Worm (Caenorhabditis elegans) whole organism, young adult: ENCODE results near the gene F23B2.10.

Experiments
- B0019.2 ChIP-seq: fragments of 200-800 bp; sonication (Bioruptor generic); conservative IDR thresholded peaks from 2 replicates; pipeline ENCODE4 v1.3.6; 2022; ENCODE audit warnings: missing genetic modification reagents, missing genetic modification characterization, missing compliant biosample characterization
- C17E4.6 ChIP-seq: fragments of 200-800 bp; sonication (Bioruptor generic); IDR thresholded peaks from 2 replicates; pipeline ENCODE4 v1.3.6; 2022; ENCODE audit warnings: missing genetic modification reagents, missing genetic modification characterization, missing compliant biosample characterization
- D2030.7 ChIP-seq: fragments of 200-800 bp; sonication (Bioruptor generic); IDR thresholded peaks from 2 replicates; pipeline ENCODE4 v1.3.6; 2022; ENCODE audit warnings: missing genetic modification reagents, missing genetic modification characterization, missing compliant biosample characterization
- F10E7.11 ChIP-seq: sonication (generic microtip); optimal IDR thresholded peaks from 2 replicates; lab custom pipeline; 2017; ENCODE audit warnings: mild to moderate bottlenecking, missing genetic modification characterization, moderate library complexity, missing compliant biosample characterization
- F23B12.7 ChIP-seq: sonication (generic microtip); optimal IDR thresholded peaks from 2 replicates; lab custom pipeline; 2017; ENCODE audit warnings: missing genetic modification characterization, mild to moderate bottlenecking, missing compliant biosample characterization, antibody characterized with exemption, moderate library complexity; ENCODE audit not compliant: insufficient read depth
- F37B4.10 ChIP-seq: fragments of 200-800 bp; sonication (Bioruptor generic); IDR thresholded peaks from 2 replicates; pipeline ENCODE4 v1.3.6; 2022; ENCODE audit warnings: missing genetic modification characterization, missing compliant biosample characterization
- F52B5.7 ChIP-seq: sonication (generic microtip); optimal IDR thresholded peaks from 2 replicates; lab custom pipeline; 2016; ENCODE audit warnings: mild to moderate bottlenecking, missing genetic modification characterization, missing compliant biosample characterization
- F55B11.4 ChIP-seq: sonication (generic microtip); optimal IDR thresholded peaks from 2 replicates; lab custom pipeline; 2016; ENCODE audit warnings: missing compliant biosample characterization, missing genetic modification characterization, borderline replicate concordance; ENCODE audit not compliant: insufficient read depth
- F57A8.1 ChIP-seq: fragments of 200-800 bp; sonication (Bioruptor generic); optimal IDR thresholded peaks from 2 replicates; lab custom pipeline; 2018; ENCODE audit warnings: mild to moderate bottlenecking, missing genetic modification characterization, moderate library complexity, missing compliant biosample characterization
- F57C9.4 ChIP-seq: sonication (generic microtip); optimal IDR thresholded peaks from 2 replicates; lab custom pipeline; 2017; ENCODE audit warnings: mild to moderate bottlenecking, missing genetic modification characterization, missing compliant biosample characterization
- K11D2.4 ChIP-seq: fragments of 200-800 bp; sonication (Bioruptor generic); IDR thresholded peaks from 2 replicates; pipeline ENCODE4 v1.3.6; 2022; ENCODE audit warnings: missing genetic modification reagents, missing genetic modification characterization, missing compliant biosample characterization
- T26A5.8 ChIP-seq: sonication (generic microtip); optimal IDR thresholded peaks from 2 replicates; lab custom pipeline; 2016; ENCODE audit warnings: missing genetic modification characterization, missing compliant biosample characterization
- Y53G8AR.9 ChIP-seq: fragments of 200-800 bp; sonication (Bioruptor generic); conservative IDR thresholded peaks from 2 replicates; pipeline ENCODE4 v1.3.6; 2022; ENCODE audit warnings: missing genetic modification reagents, missing genetic modification characterization, missing compliant biosample characterization
- Y67H2A.10 ChIP-seq: fragments of 200-800 bp; sonication (Bioruptor generic); conservative IDR thresholded peaks from 2 replicates; pipeline ENCODE4 v1.3.6; 2022; ENCODE audit warnings: missing genetic modification reagents, missing genetic modification characterization, missing compliant biosample characterization
- Y95B8A.8 ChIP-seq: fragments of 200-800 bp; sonication (Bioruptor generic); IDR thresholded peaks from 2 replicates; pipeline ENCODE4 v1.3.6; 2022; ENCODE audit warnings: missing genetic modification reagents, missing genetic modification characterization, missing compliant biosample characterization
- atf-7 ChIP-seq: sonication (generic microtip); optimal IDR thresholded peaks from 2 replicates; lab custom pipeline; 2017; ENCODE audit warnings: mild to moderate bottlenecking, missing genetic modification characterization, missing compliant biosample characterization
- attf-3 ChIP-seq: fragments of 200-800 bp; sonication (Bioruptor generic); conservative IDR thresholded peaks from 2 replicates; pipeline ENCODE4 v1.3.6; 2022; ENCODE audit warnings: missing genetic modification reagents, missing genetic modification characterization, missing compliant biosample characterization
- attf-5 ChIP-seq: fragments of 200-800 bp; sonication (Bioruptor generic); optimal IDR thresholded peaks from 2 replicates; lab custom pipeline; 2018; ENCODE audit warnings: mild to moderate bottlenecking, missing genetic modification characterization, missing compliant biosample characterization
- attf-6 ChIP-seq: fragments of 200-800 bp; sonication (Bioruptor generic); IDR thresholded peaks from 2 replicates; pipeline ENCODE4 v1.3.6; 2022; ENCODE audit warnings: missing genetic modification reagents, missing genetic modification characterization, missing compliant biosample characterization
- bed-2 ChIP-seq: fragments of 200-800 bp; sonication (Bioruptor generic); IDR thresholded peaks from 2 replicates; pipeline ENCODE4 v1.3.6; 2022; ENCODE audit warnings: missing genetic modification reagents, missing genetic modification characterization, missing compliant biosample characterization
- ccch-3 ChIP-seq: fragments of 200-800 bp; sonication (Bioruptor generic); optimal IDR thresholded peaks from 2 replicates; lab custom pipeline; 2018; ENCODE audit warnings: mild to moderate bottlenecking, missing genetic modification characterization, missing compliant biosample characterization
- ceh-27 ChIP-seq: fragments of 200-800 bp; sonication (Bioruptor generic); optimal IDR thresholded peaks from 2 replicates; lab custom pipeline; 2018; ENCODE audit warnings: mild to moderate bottlenecking, missing genetic modification characterization, moderate library complexity, missing compliant biosample characterization
- ceh-40 ChIP-seq: fragments of 200-800 bp; sonication (Bioruptor generic); IDR thresholded peaks from 2 replicates; pipeline ENCODE4 v1.3.6; 2022; ENCODE audit warnings: missing genetic modification characterization, missing compliant biosample characterization
- dox-1 ChIP-seq: fragments of 200-800 bp; sonication (Bioruptor generic); IDR thresholded peaks from 2 replicates; pipeline ENCODE4 v1.3.6; 2022; ENCODE audit warnings: missing genetic modification reagents, missing genetic modification characterization, missing compliant biosample characterization
- dpl-1 ChIP-seq: fragments of 150-350 bp; optimal IDR thresholded peaks from 2 replicates; lab custom pipeline; 2014; ENCODE audit warnings: missing biosample characterization, missing genetic modification reagents, missing genetic modification characterization
- efl-1 ChIP-seq: fragments of 150-350 bp; optimal IDR thresholded peaks from 2 replicates; lab custom pipeline; 2014; ENCODE audit warnings: missing biosample characterization, missing genetic modification reagents, missing genetic modification characterization
- egrh-3 ChIP-seq: fragments of 200-800 bp; sonication (Bioruptor generic); IDR thresholded peaks from 2 replicates; pipeline ENCODE4 v1.3.6; 2022; ENCODE audit warnings: missing genetic modification reagents, missing genetic modification characterization, missing compliant biosample characterization
- ets-4 ChIP-seq: fragments of 200-800 bp; sonication (Bioruptor generic); optimal IDR thresholded peaks from 2 replicates; lab custom pipeline; 2018; ENCODE audit warnings: mild to moderate bottlenecking, missing genetic modification characterization, missing compliant biosample characterization
- hmg-1.2 ChIP-seq: fragments of 200-800 bp; sonication (Bioruptor generic); IDR thresholded peaks from 2 replicates; pipeline ENCODE4 v1.3.6; 2022; ENCODE audit warnings: missing genetic modification reagents, missing genetic modification characterization, missing compliant biosample characterization
- let-526 ChIP-seq: fragments of 200-800 bp; sonication (Bioruptor generic); IDR thresholded peaks from 2 replicates; pipeline ENCODE4 v1.3.6; 2022; ENCODE audit warnings: missing genetic modification reagents, missing genetic modification characterization, missing compliant biosample characterization
- let-607 ChIP-seq, 2 experiments: fragments of 200-800 bp in 1 of 2; sonication (Bioruptor generic) in 1 of 2; sonication (generic microtip) in 1 of 2; optimal IDR thresholded peaks; 2 replicates each; lab custom pipeline; 2016 to 2018; ENCODE audit warnings: mild to moderate bottlenecking in 2 of 2, missing compliant biosample characterization in 2 of 2, missing genetic modification characterization in 2 of 2, moderate library complexity in 2 of 2, missing genotype in 1 of 2
- lin-54 ChIP-seq: fragments of 200-800 bp; sonication (Bioruptor generic); optimal IDR thresholded peaks from 2 replicates; lab custom pipeline; 2018; ENCODE audit warnings: mild to moderate bottlenecking, missing genetic modification characterization, missing compliant biosample characterization
- lsl-1 ChIP-seq: fragments of 200-800 bp; sonication (Bioruptor generic); optimal IDR thresholded peaks from 2 replicates; lab custom pipeline; 2018; ENCODE audit warnings: mild to moderate bottlenecking, missing genetic modification characterization, moderate library complexity, missing compliant biosample characterization
- lsy-27 ChIP-seq: sonication (generic microtip); optimal IDR thresholded peaks from 2 replicates; lab custom pipeline; 2017; ENCODE audit warnings: missing genetic modification characterization, mild to moderate bottlenecking, missing compliant biosample characterization, antibody characterized with exemption, missing genotype, borderline replicate concordance; ENCODE audit not compliant: insufficient read depth
- madf-3 ChIP-seq: fragments of 200-800 bp; sonication (Bioruptor generic); IDR thresholded peaks from 2 replicates; pipeline ENCODE4 v1.3.6; 2022; ENCODE audit warnings: missing genetic modification reagents, missing genetic modification characterization, missing compliant biosample characterization
- madf-8 ChIP-seq: fragments of 200-800 bp; sonication (Bioruptor generic); conservative IDR thresholded peaks from 2 replicates; pipeline ENCODE4 v1.3.6; 2022; ENCODE audit warnings: missing genetic modification reagents, missing genetic modification characterization, missing compliant biosample characterization
- mcd-1 ChIP-seq: fragments of 200-800 bp; sonication (Bioruptor generic); IDR thresholded peaks from 2 replicates; pipeline ENCODE4 v1.3.6; 2022; ENCODE audit warnings: missing genetic modification reagents, missing genetic modification characterization, missing compliant biosample characterization
- mes-4 ChIP-seq: sonication (generic microtip); optimal IDR thresholded peaks from 2 replicates; lab custom pipeline; 2016; ENCODE audit warnings: missing genotype, missing genetic modification characterization, missing compliant biosample characterization
- nfya-2 ChIP-seq: fragments of 200-800 bp; sonication (Bioruptor generic); IDR thresholded peaks from 2 replicates; pipeline ENCODE4 v1.3.6; 2022; ENCODE audit warnings: missing genetic modification reagents, missing genetic modification characterization, missing compliant biosample characterization
- nhr-80 ChIP-seq: sonication (generic microtip); optimal IDR thresholded peaks from 2 replicates; lab custom pipeline; 2016; ENCODE audit warnings: missing genetic modification characterization, missing compliant biosample characterization
- nhr-90 ChIP-seq: sonication (generic microtip); optimal IDR thresholded peaks from 2 replicates; lab custom pipeline; 2016; ENCODE audit warnings: missing genotype, mild to moderate bottlenecking, missing genetic modification characterization, missing compliant biosample characterization
- pbrm-1 ChIP-seq: fragments of 200-800 bp; sonication (Bioruptor generic); IDR thresholded peaks from 2 replicates; pipeline ENCODE4 v1.3.6; 2022; ENCODE audit warnings: missing genetic modification reagents, missing genetic modification characterization, missing compliant biosample characterization
- pha-4 ChIP-seq: fragments of 150-350 bp; sonication (generic microtip); optimal IDR thresholded peaks from 2 replicates; lab custom pipeline; 2014; ENCODE audit warnings: missing biosample characterization, missing genetic modification reagents, missing genetic modification characterization
- sptf-2 ChIP-seq: fragments of 200-800 bp; sonication (Bioruptor generic); optimal IDR thresholded peaks from 2 replicates; lab custom pipeline; 2018; ENCODE audit warnings: mild to moderate bottlenecking, missing genetic modification characterization, missing compliant biosample characterization
- tlf-1 ChIP-seq: fragments of 200-800 bp; sonication (Bioruptor generic); optimal IDR thresholded peaks from 2 replicates; lab custom pipeline; 2018; ENCODE audit warnings: mild to moderate bottlenecking, missing genetic modification characterization, missing compliant biosample characterization
- xnd-1 ChIP-seq: sonication (generic microtip); optimal IDR thresholded peaks from 2 replicates; lab custom pipeline; 2016; ENCODE audit warnings: missing genotype, missing genetic modification reagents, missing genetic modification characterization, missing compliant biosample characterization
- ztf-25 ChIP-seq: fragments of 200-800 bp; sonication (Bioruptor generic); IDR thresholded peaks from 2 replicates; pipeline ENCODE4 v1.3.6; 2022; ENCODE audit warnings: missing genetic modification reagents, missing genetic modification characterization, missing compliant biosample characterization
- ztf-26 ChIP-seq: sonication (generic microtip); optimal IDR thresholded peaks from 2 replicates; lab custom pipeline; 2017; ENCODE audit warnings: missing genetic modification characterization, missing compliant biosample characterization
- ztf-28 ChIP-seq: fragments of 200-800 bp; sonication (Bioruptor generic); IDR thresholded peaks from 2 replicates; pipeline ENCODE4 v1.3.6; 2022; ENCODE audit warnings: missing genetic modification reagents, missing genetic modification characterization, missing compliant biosample characterization

The F23B2.10 gene

ce11 chrIV:9196755-9197154, 42.6 kb upstream of the F23B2.10 start (continued):
- TF ChIP-seq pha-4 (no peak), F23B12.7 (tag; lab: Kevin White, UChicago) (no peak), F10E7.11 (no peak), dpl-1 (no peak), B0019.2 (GFP tag; lab: Robert Waterston, UW) (no peak), T26A5.8 (tag; lab: Kevin White, UChicago) (no peak), lsy-27 (tag; lab: Kevin White, UChicago) (no peak), ztf-26 (tag; lab: Kevin White, UChicago) (no peak), xnd-1 (tag; lab: Kevin White, UChicago) (no peak), nfya-2 (GFP tag; lab: Robert Waterston, UW) (no peak), atf-7 (no peak), ceh-27 (GFP tag; lab: Kevin White, UChicago) (no peak), sptf-2 (GFP tag; lab: Kevin White, UChicago) (no peak), let-607 (tag; optimal IDR thresholded peaks at IDR 0.05; lab: Kevin White, UChicago) (no peak), Y95B8A.8 (GFP tag; lab: Robert Waterston, UW) (0 out of 2 replicates have a peak, but pooled peaks have one; percentile 7), F57A8.1 (no peak), attf-3 (GFP tag; lab: Robert Waterston, UW) (no peak), pbrm-1 (GFP tag; lab: Robert Waterston, UW) (peak; percentile 53; the same call in 1 of the 2 replicates), lsl-1 (no peak), ets-4 (GFP tag; lab: Kevin White, UChicago) (no peak), egrh-3 (GFP tag; lab: Robert Waterston, UW) (peak; percentile 59), ztf-28 (GFP tag; lab: Robert Waterston, UW) (no peak), attf-6 (GFP tag; lab: Robert Waterston, UW) (no peak), F37B4.10 (GFP tag; lab: Robert Waterston, UW) (no peak), nhr-90 (tag; lab: Kevin White, UChicago) (no peak), mcd-1 (peak; percentile 58), madf-3 (GFP tag; lab: Robert Waterston, UW) (no peak), efl-1 (GFP tag; lab: Kevin White, UChicago) (no peak), ztf-25 (GFP tag; lab: Robert Waterston, UW) (no peak), Y67H2A.10 (no peak), nhr-80 (tag; lab: Kevin White, UChicago) (no peak), F52B5.7 (tag; lab: Kevin White, UChicago) (no peak), ceh-40 (0 out of 2 replicates have a peak, but pooled peaks have one; percentile 10), bed-2 (no peak), F57C9.4 (tag; lab: Kevin White, UChicago) (no peak), K11D2.4 (peak; percentile 44; the same call in 1 of the 2 replicates), F55B11.4 (no peak), let-526 (GFP tag; lab: Robert Waterston, UW) (no peak), mes-4 (tag; lab: Kevin White, UChicago) (no peak), madf-8 (GFP tag; lab: Robert Waterston, UW) (no peak), hmg-1.2 (peak; percentile 61; the same call in 1 of the 2 replicates), tlf-1 (GFP tag; lab: Kevin White, UChicago) (no peak), lin-54 (no peak), dox-1 (GFP tag; lab: Robert Waterston, UW) (no peak), attf-5 (GFP tag; lab: Kevin White, UChicago) (peak; percentile 15), Y53G8AR.9 (GFP tag; lab: Robert Waterston, UW) (no peak), ccch-3 (no peak), D2030.7 (GFP tag; lab: Robert Waterston, UW) (no peak), C17E4.6 (GFP tag; lab: Robert Waterston, UW) (no peak)
